Worm (Caenorhabditis elegans): ENCODE data around the gene W03B1.5.
A peak's percentile ranks its signal among the peaks of the same experiment; 100 is the strongest.

Gene W03B1.5

DNA sequence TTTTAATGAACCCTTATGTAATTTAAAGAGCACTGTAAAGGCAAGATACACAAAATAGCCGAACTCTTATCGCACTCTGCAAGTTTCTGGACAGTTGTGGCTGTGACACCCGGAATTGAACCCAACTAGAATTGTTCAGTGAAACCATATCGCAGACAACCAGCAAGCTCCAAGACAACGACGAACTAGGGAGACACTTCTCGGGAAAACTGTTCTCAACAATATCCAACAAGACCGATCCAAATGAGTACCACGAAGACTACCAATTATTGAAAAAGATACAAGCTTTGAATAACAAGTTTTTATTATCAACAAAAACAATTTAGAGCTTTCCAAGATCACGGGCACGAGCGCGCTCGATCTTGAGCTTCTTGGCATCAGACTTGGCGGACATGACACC, 40.6 kb downstream of the W03B1.5 start (continued):
- peak; percentile 75; the same call in 1 of the 2 replicates for TF ChIP-seq cebp-2 (GFP tag; IDR thresholded peaks at IDR 0.05)
- peak; percentile 82 for TF ChIP-seq Y53G8AR.9 (GFP tag; conservative IDR thresholded peaks at IDR 0.05)
- TF ChIP-seq lin-26 (GFP tag; IDR thresholded peaks at IDR 0.05) = peak; percentile 89
- TF ChIP-seq athp-1 (tag; optimal IDR thresholded peaks at IDR 0.05) = peak; percentile 55
- TF ChIP-seq attf-6 (GFP tag; IDR thresholded peaks at IDR 0.05) = peak; percentile 88
- TF ChIP-seq F49E8.2 (tag; optimal IDR thresholded peaks at IDR 0.05; ENCODE audit: insufficient read depth) = peak; percentile 84
- peak; percentile 34 for TF ChIP-seq snpc-1.1 (tag; optimal IDR thresholded peaks at IDR 0.05; ENCODE audit: insufficient read depth)
- TF ChIP-seq ceh-58 (GFP tag; IDR thresholded peaks at IDR 0.05) = peak; percentile 82
- peak; percentile 88 for TF ChIP-seq Y56A3A.18 (GFP tag; IDR thresholded peaks at IDR 0.05)
- peak; percentile 21; the same call in 1 of the 2 replicates for TF ChIP-seq ceh-91 (GFP tag; IDR thresholded peaks at IDR 0.05)
- TF ChIP-seq B0019.2 (GFP tag; conservative IDR thresholded peaks at IDR 0.05) = 0 out of 2 replicates have a peak, but pooled peaks have one; percentile 13
- peak; percentile 59 for TF ChIP-seq tbp1 (GFP tag; optimal IDR thresholded peaks at IDR 0.05)
- 0 out of 2 replicates have a peak, but pooled peaks have one; percentile 22 for TF ChIP-seq Y79H2A.3 (GFP tag; conservative IDR thresholded peaks at IDR 0.05)
- TF ChIP-seq madf-6 (GFP tag; IDR thresholded peaks at IDR 0.05) = peak; percentile 87

DNA sequence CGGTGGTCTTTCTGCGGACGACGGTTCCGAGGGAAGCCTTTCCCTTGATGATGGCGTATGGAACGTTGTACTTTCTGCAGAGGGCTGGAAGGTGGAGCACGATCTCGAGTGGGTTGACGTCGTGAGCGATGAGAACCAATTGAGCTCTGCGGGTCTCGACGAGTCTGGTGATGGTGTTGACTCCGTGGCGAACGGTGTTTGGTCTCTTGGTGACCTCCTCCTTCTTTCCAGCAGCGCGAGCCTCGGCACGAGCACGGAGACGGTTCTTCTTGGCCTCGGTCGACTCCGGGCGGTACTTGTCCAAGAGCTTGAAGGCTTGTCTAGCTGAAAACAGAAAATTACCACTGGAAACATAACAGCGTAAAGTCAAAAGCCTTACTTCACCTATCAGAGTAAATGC, 41.2 kb downstream of the W03B1.5 start:
- 0 out of 2 replicates have a peak, but pooled peaks have one; percentile 19 for TF ChIP-seq mcd-1 (GFP tag; IDR thresholded peaks at IDR 0.05)
- peak; percentile 79; the same call in 1 of the 2 replicates for TF ChIP-seq egrh-3 (GFP tag; IDR thresholded peaks at IDR 0.05)
- 0 out of 2 replicates have a peak, but pooled peaks have one; percentile 8 for TF ChIP-seq zfh-2 (GFP tag; conservative IDR thresholded peaks at IDR 0.05)
- TF ChIP-seq pbrm-1 (GFP tag; IDR thresholded peaks at IDR 0.05) = 0 out of 2 replicates have a peak, but pooled peaks have one; percentile 2

DNA sequence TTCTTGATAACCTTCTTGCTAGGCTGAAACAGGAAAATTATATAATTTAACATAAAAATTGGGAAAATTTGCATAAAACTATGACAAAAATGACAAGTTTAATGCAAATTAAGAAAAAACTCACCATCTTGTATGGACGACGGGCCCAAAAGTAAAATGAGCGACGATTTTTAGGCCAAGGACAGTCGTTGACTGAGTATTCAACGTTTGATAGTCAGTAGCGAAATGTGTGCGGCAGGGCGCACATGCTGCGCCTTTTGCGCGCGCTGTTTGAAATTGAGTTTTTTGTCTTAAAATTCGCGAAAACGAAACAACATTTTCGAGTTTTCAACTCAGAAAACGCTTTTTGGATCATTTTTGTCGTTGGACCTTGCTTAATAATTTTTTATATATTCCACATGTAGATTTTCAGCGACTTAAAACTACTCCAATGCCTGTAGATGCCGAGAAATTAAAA, 42.2 kb downstream of the W03B1.5 start, which contains the start of the genes rpl-7A and set-21:
TSS of gene rpl-7A (minus strand) at position 153 of the 457 bp plus-strand sequence.
TSS of gene set-21 (plus strand) at position 407 of the 457 bp plus-strand sequence.
- peak; percentile 100 for TF ChIP-seq mcd-1 (GFP tag; IDR thresholded peaks at IDR 0.05)
- peak; percentile 96 for TF ChIP-seq F33H1.4 (GFP tag; IDR thresholded peaks at IDR 0.05)
- no peak for TF ChIP-seq dpff-1 (tag; optimal IDR thresholded peaks at IDR 0.05)
- no peak for TF ChIP-seq B0261.1 (tag; optimal IDR thresholded peaks at IDR 0.05)
- TF ChIP-seq F55B11.4 (tag; optimal IDR thresholded peaks at IDR 0.05; ENCODE audit: borderline replicate concordance, insufficient read depth) = no peak
- peak; percentile 95 for TF ChIP-seq B0019.2 (GFP tag; conservative IDR thresholded peaks at IDR 0.05)
- peak; percentile 98 for TF ChIP-seq pbrm-1 (GFP tag; IDR thresholded peaks at IDR 0.05)
- peak; percentile 90 for TF ChIP-seq hmg-20 (GFP tag; IDR thresholded peaks at IDR 0.05)
- TF ChIP-seq ceh-79 (tag; optimal IDR thresholded peaks at IDR 0.05) = no peak
- TF ChIP-seq dpl-1 (GFP tag; optimal IDR thresholded peaks at IDR 0.05) = peak; percentile 82
- peak; percentile 89 for TF ChIP-seq sea-2 (GFP tag; IDR thresholded peaks at IDR 0.05)
- TF ChIP-seq F57A8.1 (GFP tag; optimal IDR thresholded peaks at IDR 0.05) = no peak
- TF ChIP-seq let-526 (GFP tag; IDR thresholded peaks at IDR 0.05) = peak; percentile 90
- peak; percentile 80 for TF ChIP-seq somi-1 (GFP tag; optimal IDR thresholded peaks at IDR 0.05)
- TF ChIP-seq ceh-27 (GFP tag; optimal IDR thresholded peaks at IDR 0.05) = peak; percentile 96
- no peak for TF ChIP-seq rec-8 (tag; optimal IDR thresholded peaks at IDR 0.05)
- peak; percentile 82 for TF ChIP-seq unc-130 (GFP tag; optimal IDR thresholded peaks at IDR 0.05)
- TF ChIP-seq nfyb-1 (GFP tag; IDR thresholded peaks at IDR 0.05) = peak; percentile 98
- TF ChIP-seq F57C9.4 (tag; optimal IDR thresholded peaks at IDR 0.05) = peak; percentile 60
- TF ChIP-seq ekl-4 (GFP tag; IDR thresholded peaks at IDR 0.05) = peak; percentile 98
- TF ChIP-seq lin-54 (GFP tag; optimal IDR thresholded peaks at IDR 0.05) = peak; percentile 99
- no peak for TF ChIP-seq lag-1 (GFP tag; IDR thresholded peaks at IDR 0.05)
- TF ChIP-seq lsl-1 (GFP tag; optimal IDR thresholded peaks at IDR 0.05) = peak; percentile 83
- TF ChIP-seq zim-3 (tag; optimal IDR thresholded peaks at IDR 0.05) = no peak
- TF ChIP-seq efl-1 (GFP tag; optimal IDR thresholded peaks at IDR 0.05) = peak; percentile 89
- TF ChIP-seq him-1 (tag; optimal IDR thresholded peaks at IDR 0.05) = peak; percentile 87
- TF ChIP-seq ceh-40 (GFP tag; IDR thresholded peaks at IDR 0.05) = no peak; the same call in 1 of the 2 replicates
- no peak for TF ChIP-seq hlh-26 (GFP tag; conservative IDR thresholded peaks at IDR 0.05)
- peak; percentile 87 for TF ChIP-seq hsf-1 (GFP tag; IDR thresholded peaks at IDR 0.05)
- peak; percentile 89 for TF ChIP-seq ztf-6 (GFP tag; IDR thresholded peaks at IDR 0.05)
